Fruit fly (Drosophila melanogaster) whole organism, wandering third instar larva: ENCODE results near the gene btz.

Source experiments
- Abd-B ChIP-seq: fragments of >200 bp; optimal IDR thresholded peaks from 2 replicates; lab custom pipeline; 2017; ENCODE audit warnings: missing biosample characterization, missing genetic modification characterization
- CG9705 ChIP-seq: fragments of 200-800 bp; sonication (Bioruptor generic); optimal IDR thresholded peaks from 2 replicates; lab custom pipeline; 2018; ENCODE audit warnings: missing biosample characterization, mild to moderate bottlenecking, missing genetic modification characterization
- CrebA ChIP-seq: fragments of 200-800 bp; sonication (Bioruptor generic); optimal IDR thresholded peaks from 2 replicates; lab custom pipeline; 2016; ENCODE audit warnings: missing biosample characterization, mild to moderate bottlenecking, missing genetic modification characterization, borderline replicate concordance
- Dif ChIP-seq: fragments of 200-275, 200-300 bp; sonication (Bioruptor generic); optimal IDR thresholded peaks from 2 replicates; lab custom pipeline; 2018; ENCODE audit warnings: missing biosample characterization, missing genetic modification characterization; ENCODE audit not compliant: partially characterized antibody
- GATAd ChIP-seq: sonication (Bioruptor generic); optimal IDR thresholded peaks from 2 replicates; lab custom pipeline; 2016; ENCODE audit warnings: missing biosample characterization, missing genetic modification characterization
- HLH106 ChIP-seq: fragments of 200-800 bp; optimal IDR thresholded peaks from 3 replicates; lab custom pipeline; 2019; ENCODE audit warnings: missing biosample characterization, mild to moderate bottlenecking, missing genetic modification characterization, moderate library complexity
- Hnf4 ChIP-seq: fragments of 200-800 bp; sonication (Bioruptor generic); optimal IDR thresholded peaks from 2 replicates; lab custom pipeline; 2016; ENCODE audit warnings: missing biosample characterization, mild to moderate bottlenecking, missing genetic modification characterization
- Hr78 ChIP-seq: fragments of >200 bp; optimal IDR thresholded peaks from 2 replicates; lab custom pipeline; 2017; ENCODE audit warnings: missing biosample characterization, missing genetic modification characterization
- Hr83 ChIP-seq: fragments of 200-300 bp; sonication (Bioruptor generic); optimal IDR thresholded peaks from 2 replicates; lab custom pipeline; 2016; ENCODE audit warnings: missing biosample characterization, mild to moderate bottlenecking, missing genetic modification characterization, moderate library complexity; ENCODE audit not compliant: poor library complexity, severe bottlenecking
- Jra ChIP-seq: sonication (Bioruptor generic); optimal IDR thresholded peaks from 2 replicates; lab custom pipeline; 2016; ENCODE audit warnings: missing biosample characterization, missing genetic modification characterization
- Mio ChIP-seq: sonication (Bioruptor generic); optimal IDR thresholded peaks from 2 replicates; lab custom pipeline; 2016; ENCODE audit warnings: missing biosample characterization, missing genetic modification characterization
- Myc ChIP-seq: fragments of >200 bp; optimal IDR thresholded peaks from 2 replicates; lab custom pipeline; 2017
- N ChIP-seq: fragments of >200 bp; optimal IDR thresholded peaks from 2 replicates; lab custom pipeline; 2018; ENCODE audit warnings: missing biosample characterization, missing external identifiers, missing genetic modification characterization
- OdsH ChIP-seq: fragments of 200-800 bp; sonication (Bioruptor generic); optimal IDR thresholded peaks from 2 replicates; lab custom pipeline; 2016; ENCODE audit warnings: missing biosample characterization, mild to moderate bottlenecking, missing genetic modification characterization
- Rel ChIP-seq, 2 experiments: fragments of 200-800 bp; sonication (Bioruptor generic) in 1 of 2; optimal IDR thresholded peaks; 2 replicates in 1 of 2; 3 replicates in 1 of 2; lab custom pipeline; 2016 to 2019; ENCODE audit warnings: mild to moderate bottlenecking in 2 of 2, missing biosample characterization in 2 of 2, missing genetic modification characterization in 2 of 2, moderate library complexity in 1 of 2
- br ChIP-seq: fragments of 200-800 bp; sonication (Bioruptor generic); optimal IDR thresholded peaks from 2 replicates; lab custom pipeline; 2016; ENCODE audit warnings: missing biosample characterization, missing genetic modification characterization
- dl ChIP-seq, 2 experiments: fragments of 175-275, 200-275 bp in 1 of 2; fragments of 200-275 bp in 1 of 2; sonication (Bioruptor generic); optimal IDR thresholded peaks; lab custom pipeline; 2018; ENCODE audit warnings: mild to moderate bottlenecking in 2 of 2, missing biosample characterization in 2 of 2, missing genetic modification characterization in 2 of 2, moderate library complexity in 2 of 2; ENCODE audit not compliant: partially characterized antibody in 2 of 2, insufficient read depth in 1 of 2
- dmrt93B ChIP-seq: fragments of 200-800 bp; sonication (Bioruptor generic); optimal IDR thresholded peaks from 2 replicates; lab custom pipeline; 2018; ENCODE audit warnings: missing biosample characterization, mild to moderate bottlenecking, missing genetic modification characterization
- dsf ChIP-seq: sonication (Bioruptor generic); optimal IDR thresholded peaks from 2 replicates; lab custom pipeline; 2016; ENCODE audit warnings: missing biosample characterization, missing genetic modification characterization, borderline replicate concordance
- ey ChIP-seq: fragments of 200-800 bp; sonication (Bioruptor generic); optimal IDR thresholded peaks from 2 replicates; lab custom pipeline; 2016; ENCODE audit warnings: missing biosample characterization, missing genetic modification characterization
- foxo ChIP-seq, 2 experiments: fragments of 200-800 bp; sonication (Bioruptor generic); optimal IDR thresholded peaks; 2 replicates in 1 of 2; 3 replicates in 1 of 2; lab custom pipeline; 2016 to 2017; ENCODE audit warnings: missing biosample characterization in 2 of 2, missing genetic modification characterization in 2 of 2
- fru ChIP-seq: fragments of 200-800 bp; sonication (Bioruptor generic); optimal IDR thresholded peaks from 3 replicates; lab custom pipeline; 2016; ENCODE audit warnings: missing biosample characterization, mild to moderate bottlenecking, missing genetic modification characterization
- h ChIP-seq: fragments of 200-800 bp; sonication (Bioruptor generic); optimal IDR thresholded peaks from 3 replicates; lab custom pipeline; 2016; ENCODE audit warnings: missing biosample characterization, mild to moderate bottlenecking, missing genetic modification characterization
- pan ChIP-seq: fragments of >200 bp; optimal IDR thresholded peaks from 2 replicates; lab custom pipeline; 2017
- psq ChIP-seq: fragments of 200-800 bp; sonication (Bioruptor generic); optimal IDR thresholded peaks from 3 replicates; lab custom pipeline; 2017; ENCODE audit warnings: missing biosample characterization, mild to moderate bottlenecking, missing genetic modification characterization, moderate library complexity
- rgr ChIP-seq: fragments of 200-800 bp; sonication (Bioruptor generic); optimal IDR thresholded peaks from 3 replicates; lab custom pipeline; 2016; ENCODE audit warnings: missing biosample characterization, mild to moderate bottlenecking, missing genetic modification characterization
- sv ChIP-seq: fragments of 200-800 bp; sonication (Bioruptor generic); optimal IDR thresholded peaks from 3 replicates; lab custom pipeline; 2016; ENCODE audit warnings: missing biosample characterization, missing genetic modification characterization
- tai ChIP-seq: sonication (Bioruptor generic); optimal IDR thresholded peaks from 2 replicates; lab custom pipeline; 2016; ENCODE audit warnings: missing biosample characterization, missing genetic modification characterization
- usp ChIP-seq: fragments of >200 bp; optimal IDR thresholded peaks from 2 replicates; lab custom pipeline; 2017; ENCODE audit warnings: missing biosample characterization, missing genetic modification characterization
- woc ChIP-seq: sonication (Bioruptor generic); optimal IDR thresholded peaks from 2 replicates; lab custom pipeline; 2016; ENCODE audit warnings: missing biosample characterization, mild to moderate bottlenecking, missing genetic modification characterization

Gene btz

dm6 chr3R:27661971-27662489 is 38.1 kb upstream of the btz start, which contains the start of gene unc80:
TSS of gene unc80 (plus strand) at chr3R:27662439.
- no peak for TF ChIP-seq usp (GFP tag; lab: Kevin White, UChicago)
- TF ChIP-seq Rel (GFP tag; optimal IDR thresholded peaks at IDR 0.05; lab: Kevin White, UChicago): no peak
- TF ChIP-seq Rel (tag; optimal IDR thresholded peaks at IDR 0.05; lab: Kevin White, UChicago): no peak
- no peak for TF ChIP-seq Jra (GFP tag; lab: Kevin White, UChicago)
- no peak for TF ChIP-seq foxo (GFP tag; optimal IDR thresholded peaks at IDR 0.05; lab: Kevin White, UChicago)
- no peak for TF ChIP-seq ey (GFP tag; lab: Kevin White, UChicago)
- no peak for TF ChIP-seq pan (lab: Kevin White, UChicago)
- TF ChIP-seq fru (GFP tag; lab: Kevin White, UChicago): no peak
- TF ChIP-seq Hr78: no peak
- no peak for TF ChIP-seq CG9705 (GFP tag; lab: Kevin White, UChicago)

- TF ChIP-seq usp (GFP tag; lab: Kevin White, UChicago) (no peak), dl (GFP tag; optimal IDR thresholded peaks at IDR 0.05; lab: Kevin White, UChicago; ENCODE audit: insufficient read depth in 1 of 2, partially characterized antibody in 2 of 2) (no peak), rgr (GFP tag; lab: Kevin White, UChicago) (no peak), Myc (lab: Kevin White, UChicago) (no peak), dmrt93B (GFP tag; lab: Kevin White, UChicago) (no peak), psq (no peak), N (GFP tag; lab: Kevin White, UChicago) (no peak), Hnf4 (GFP tag; lab: Kevin White, UChicago) (no peak), Abd-B (GFP tag; lab: Kevin White, UChicago) (no peak), Jra (GFP tag; lab: Kevin White, UChicago) (no peak), Dif (no peak), fru (GFP tag; lab: Kevin White, UChicago) (no peak), CrebA (GFP tag; lab: Kevin White, UChicago) (no peak), HLH106 (tag; lab: Kevin White, UChicago) (no peak), Rel (GFP tag; optimal IDR thresholded peaks at IDR 0.05; lab: Kevin White, UChicago) (no peak), Rel (tag; optimal IDR thresholded peaks at IDR 0.05; lab: Kevin White, UChicago) (no peak), dsf (GFP tag; lab: Kevin White, UChicago) (no peak), Mio (GFP tag; lab: Kevin White, UChicago) (no peak), h (no peak), tai (GFP tag; lab: Kevin White, UChicago) (no peak)
Measured at dm6 chr3R:27662857-27663256, 37.3 kb upstream of the btz start.

- TF ChIP-seq dsf (GFP tag; lab: Kevin White, UChicago) (no peak), rgr (GFP tag; lab: Kevin White, UChicago) (peak; percentile 37), N (GFP tag; lab: Kevin White, UChicago) (no peak), Hr78 (no peak), GATAd (peak; percentile 56), Hr83 (GFP tag; lab: Kevin White, UChicago) (no peak), h (peak; percentile 67), dl (GFP tag; optimal IDR thresholded peaks at IDR 0.05; lab: Kevin White, UChicago; ENCODE audit: insufficient read depth in 1 of 2, partially characterized antibody in 2 of 2) (no peak), Mio (GFP tag; lab: Kevin White, UChicago) (no peak), tai (GFP tag; lab: Kevin White, UChicago) (no peak), br (GFP tag; lab: Kevin White, UChicago) (peak; percentile 50), fru (GFP tag; lab: Kevin White, UChicago) (peak; percentile 60), CrebA (GFP tag; lab: Kevin White, UChicago) (no peak), Hnf4 (GFP tag; lab: Kevin White, UChicago) (peak; percentile 97), foxo (GFP tag; optimal IDR thresholded peaks at IDR 0.05; lab: Kevin White, UChicago) (peak in 1 of 2 experiments; percentile 51), psq (no peak), OdsH (peak; percentile 11), dmrt93B (GFP tag; lab: Kevin White, UChicago) (no peak), pan (lab: Kevin White, UChicago) (no peak), CG9705 (GFP tag; lab: Kevin White, UChicago) (no peak), woc (GFP tag; lab: Kevin White, UChicago) (no peak), ey (GFP tag; lab: Kevin White, UChicago) (peak; percentile 61), HLH106 (tag; lab: Kevin White, UChicago) (peak; percentile 33), Myc (lab: Kevin White, UChicago) (peak; percentile 45), sv (GFP tag; lab: Kevin White, UChicago) (peak; percentile 38), Dif (no peak)
Measured at dm6 chr3R:27677174-27677726, 22.9 kb upstream of the btz start, which contains the start of gene Hsdl2. TSS of gene Hsdl2 (plus strand) at chr3R:27677522.
